Fruit fly (Drosophila melanogaster) whole organism, prepupa: ENCODE measurements around the gene sip3.

Source experiments
- Blimp-1 ChIP-seq: fragments of 200-800 bp; sonication (Bioruptor generic); optimal IDR thresholded peaks from 3 replicates; lab custom pipeline; 2017; ENCODE audit warnings: missing biosample characterization, missing genetic modification characterization, mild to moderate bottlenecking, moderate library complexity, missing genetic modification reagents
- CG10631 ChIP-seq: fragments of 200-800 bp; sonication (Bioruptor generic); optimal IDR thresholded peaks from 2 replicates; lab custom pipeline; 2016; ENCODE audit warnings: missing biosample characterization, missing genetic modification characterization
- CG10669 ChIP-seq: fragments of 200-800 bp; sonication (Bioruptor generic); optimal IDR thresholded peaks from 3 replicates; lab custom pipeline; 2018; ENCODE audit warnings: missing biosample characterization, mild to moderate bottlenecking, missing genetic modification characterization, moderate library complexity
- CG11294 ChIP-seq: fragments of 200-800 bp; sonication (Bioruptor generic); IDR thresholded peaks from 2 replicates; pipeline ENCODE4 v1.3.6; 2022; ENCODE audit warnings: missing biosample characterization, missing genetic modification characterization
- CG11762 ChIP-seq: fragments of 200-800 bp; sonication (Bioruptor generic); optimal IDR thresholded peaks from 3 replicates; lab custom pipeline; 2016; ENCODE audit warnings: missing biosample characterization, missing genetic modification characterization; ENCODE audit not compliant: insufficient read depth
- CG11902 ChIP-seq: fragments of 200-800 bp; sonication (Bioruptor generic); optimal IDR thresholded peaks from 3 replicates; lab custom pipeline; 2016; ENCODE audit warnings: missing biosample characterization, missing genetic modification characterization
- CG15336 ChIP-seq: fragments of 200-800 bp; sonication (Bioruptor generic); IDR thresholded peaks from 2 replicates; pipeline ENCODE4 v1.3.6; 2022; ENCODE audit warnings: missing biosample characterization, missing genetic modification characterization
- CG1621 ChIP-seq: fragments of 200-800 bp; sonication (Bioruptor generic); optimal IDR thresholded peaks from 3 replicates; lab custom pipeline; 2018; ENCODE audit warnings: missing biosample characterization, mild to moderate bottlenecking, missing genetic modification characterization
- CG16779 ChIP-seq: fragments of 200-800 bp; sonication (Bioruptor generic); optimal IDR thresholded peaks from 3 replicates; lab custom pipeline; 2017; ENCODE audit warnings: missing biosample characterization, mild to moderate bottlenecking, missing genetic modification characterization
- CG3032 ChIP-seq: fragments of 200-800 bp; optimal IDR thresholded peaks from 2 replicates; lab custom pipeline; 2019; ENCODE audit warnings: missing biosample characterization, mild to moderate bottlenecking, missing genetic modification characterization, moderate library complexity
- CG31627 ChIP-seq: fragments of 200-800 bp; sonication (Bioruptor generic); optimal IDR thresholded peaks from 3 replicates; lab custom pipeline; 2016; ENCODE audit warnings: missing biosample characterization, missing genetic modification characterization
- CG32006 ChIP-seq: fragments of 200-800 bp; sonication (Bioruptor generic); optimal IDR thresholded peaks from 3 replicates; lab custom pipeline; 2017; ENCODE audit warnings: missing biosample characterization, mild to moderate bottlenecking, missing genetic modification characterization
- CG34406 ChIP-seq: fragments of 200-800 bp; sonication (Bioruptor generic); optimal IDR thresholded peaks from 3 replicates; lab custom pipeline; 2016; ENCODE audit warnings: missing biosample characterization, missing genetic modification characterization
- CG3919 ChIP-seq: fragments of 200-800 bp; sonication (Bioruptor generic); optimal IDR thresholded peaks from 3 replicates; lab custom pipeline; 2016; ENCODE audit warnings: missing biosample characterization, missing genetic modification characterization
- CG4318 ChIP-seq: fragments of 200-800 bp; sonication (Bioruptor generic); optimal IDR thresholded peaks from 3 replicates; lab custom pipeline; 2017; ENCODE audit warnings: missing biosample characterization, mild to moderate bottlenecking, missing genetic modification characterization
- CG6163 ChIP-seq: fragments of 200-800 bp; sonication (Bioruptor generic); IDR thresholded peaks from 3 replicates; pipeline ENCODE4 v1.3.6; 2022; ENCODE audit warnings: missing biosample characterization, missing genetic modification characterization
- CG6276 ChIP-seq: fragments of 200-800 bp; sonication (Bioruptor generic); optimal IDR thresholded peaks from 2 replicates; lab custom pipeline; 2017; ENCODE audit warnings: missing biosample characterization, mild to moderate bottlenecking, missing genetic modification characterization
- CG6792 ChIP-seq: fragments of 200-800 bp; sonication (Bioruptor generic); optimal IDR thresholded peaks from 3 replicates; lab custom pipeline; 2016; ENCODE audit warnings: missing biosample characterization, missing genetic modification characterization
- CG6808 ChIP-seq: fragments of 200-800 bp; sonication (Bioruptor generic); optimal IDR thresholded peaks from 3 replicates; lab custom pipeline; 2017; ENCODE audit warnings: missing biosample characterization, missing genetic modification characterization, mild to moderate bottlenecking, moderate library complexity, missing genetic modification reagents
- CG6854 ChIP-seq: fragments of 200-800 bp; sonication (Bioruptor generic); optimal IDR thresholded peaks from 2 replicates; lab custom pipeline; 2017; ENCODE audit warnings: missing biosample characterization, mild to moderate bottlenecking, missing genetic modification characterization
- CG7368 ChIP-seq: fragments of 200-800 bp; sonication (Bioruptor generic); optimal IDR thresholded peaks from 3 replicates; lab custom pipeline; 2016; ENCODE audit warnings: missing biosample characterization, missing genetic modification characterization
- CG8119 ChIP-seq: fragments of 200-800 bp; sonication (Bioruptor generic); IDR thresholded peaks from 3 replicates; pipeline ENCODE4 v1.3.6; 2022; ENCODE audit warnings: missing biosample characterization, missing genetic modification characterization
- CG8319 ChIP-seq: fragments of 200-800 bp; sonication (Bioruptor generic); optimal IDR thresholded peaks from 3 replicates; lab custom pipeline; 2016; ENCODE audit warnings: missing biosample characterization, missing genetic modification characterization
- CG8632 ChIP-seq: fragments of 200-800 bp; sonication (Bioruptor generic); optimal IDR thresholded peaks from 3 replicates; lab custom pipeline; 2016; ENCODE audit warnings: missing biosample characterization, missing genetic modification characterization
- CG9139 ChIP-seq: fragments of 200-800 bp; sonication (Bioruptor generic); optimal IDR thresholded peaks from 3 replicates; lab custom pipeline; 2017; ENCODE audit warnings: missing biosample characterization, mild to moderate bottlenecking, missing genetic modification characterization
- Eip75B ChIP-seq: fragments of 200-800 bp; sonication (Bioruptor generic); optimal IDR thresholded peaks from 3 replicates; lab custom pipeline; 2016; ENCODE audit warnings: missing biosample characterization, missing genetic modification characterization
- Eip78C ChIP-seq: fragments of 200-800 bp; sonication (Bioruptor generic); peaks from one replicate; lab custom pipeline; 2016; ENCODE audit warnings: missing biosample characterization, missing genetic modification characterization
- Ets21C ChIP-seq: fragments of 200-800 bp; sonication (Bioruptor generic); optimal IDR thresholded peaks from 3 replicates; lab custom pipeline; 2016; ENCODE audit warnings: missing biosample characterization, missing genetic modification characterization
- Ets96B ChIP-seq: fragments of 200-800 bp; optimal IDR thresholded peaks from 2 replicates; lab custom pipeline; 2019; ENCODE audit warnings: missing biosample characterization, mild to moderate bottlenecking, missing genetic modification characterization, moderate library complexity
- Gug ChIP-seq: fragments of 200-800 bp; sonication (Bioruptor generic); IDR thresholded peaks from 2 replicates; pipeline ENCODE4 v1.3.6; 2022; ENCODE audit warnings: missing biosample characterization, missing genetic modification characterization
- Hr38 ChIP-seq: sonication (Bioruptor generic); optimal IDR thresholded peaks from 2 replicates; lab custom pipeline; 2016; ENCODE audit warnings: missing biosample characterization, missing genetic modification characterization
- Hr4 ChIP-seq: fragments of 200-800 bp; sonication (Bioruptor generic); optimal IDR thresholded peaks from 3 replicates; lab custom pipeline; 2016; ENCODE audit warnings: missing biosample characterization, missing genetic modification characterization
- Lpt ChIP-seq: fragments of 200-800 bp; sonication (Bioruptor generic); optimal IDR thresholded peaks from 3 replicates; lab custom pipeline; 2016; ENCODE audit warnings: missing biosample characterization, missing genetic modification characterization
- Met ChIP-seq: fragments of 200-800 bp; sonication (Bioruptor generic); optimal IDR thresholded peaks from 3 replicates; lab custom pipeline; 2016; ENCODE audit warnings: missing biosample characterization, missing genetic modification characterization
- Smox ChIP-seq: fragments of 200-800 bp; sonication (Bioruptor generic); optimal IDR thresholded peaks from 3 replicates; lab custom pipeline; 2016; ENCODE audit warnings: missing biosample characterization, missing genetic modification characterization
- Sox102F ChIP-seq: fragments of 200-800 bp; sonication (Bioruptor generic); optimal IDR thresholded peaks from 2 replicates; lab custom pipeline; 2016; ENCODE audit warnings: missing biosample characterization, mild to moderate bottlenecking, missing genetic modification characterization
- achi ChIP-seq: fragments of 200-800 bp; sonication (Bioruptor generic); optimal IDR thresholded peaks from 3 replicates; lab custom pipeline; 2016; ENCODE audit warnings: missing biosample characterization, missing genetic modification characterization
- acj6 ChIP-seq: fragments of 200-800 bp; sonication (Bioruptor generic); optimal IDR thresholded peaks from 3 replicates; lab custom pipeline; 2016; ENCODE audit warnings: missing biosample characterization, missing genetic modification characterization
- cyc ChIP-seq: fragments of 200-800 bp; sonication (Bioruptor generic); optimal IDR thresholded peaks from 3 replicates; lab custom pipeline; 2016; ENCODE audit warnings: missing biosample characterization, missing genetic modification characterization
- dsx ChIP-seq: fragments of 200-800 bp; optimal IDR thresholded peaks from 3 replicates; lab custom pipeline; 2019; ENCODE audit warnings: missing biosample characterization, mild to moderate bottlenecking, missing genetic modification characterization, moderate library complexity; ENCODE audit not compliant: poor library complexity, severe bottlenecking
- eg ChIP-seq: fragments of 200-800 bp; sonication (Bioruptor generic); IDR thresholded peaks from 3 replicates; pipeline ENCODE4 v1.3.6; 2022; ENCODE audit warnings: missing biosample characterization, missing genetic modification characterization
- esn ChIP-seq: fragments of 200-800 bp; sonication (Bioruptor generic); optimal IDR thresholded peaks from 2 replicates; lab custom pipeline; 2016; ENCODE audit warnings: missing biosample characterization, mild to moderate bottlenecking, missing genetic modification characterization, moderate library complexity
- fd59A ChIP-seq: fragments of 200-800 bp; sonication (Bioruptor generic); optimal IDR thresholded peaks from 2 replicates; lab custom pipeline; 2017; ENCODE audit warnings: missing biosample characterization, mild to moderate bottlenecking, missing genetic modification characterization, missing genetic modification reagents
- fd85E ChIP-seq: fragments of 200-800 bp; sonication (Bioruptor generic); optimal IDR thresholded peaks from 3 replicates; lab custom pipeline; 2016; ENCODE audit warnings: missing biosample characterization, missing genetic modification characterization
- fkh ChIP-seq: fragments of 200-800 bp; sonication (Bioruptor generic); optimal IDR thresholded peaks from 3 replicates; lab custom pipeline; 2017; ENCODE audit warnings: missing biosample characterization, mild to moderate bottlenecking, missing genetic modification characterization, moderate library complexity
- lz ChIP-seq: fragments of 200-800 bp; sonication (Bioruptor generic); optimal IDR thresholded peaks from 3 replicates; lab custom pipeline; 2016; ENCODE audit warnings: missing biosample characterization, missing genetic modification characterization
- pdm3 ChIP-seq: fragments of 200-800 bp; sonication (Bioruptor generic); optimal IDR thresholded peaks from 3 replicates; lab custom pipeline; 2016; ENCODE audit warnings: missing biosample characterization, missing genetic modification characterization
- salr ChIP-seq, 2 experiments: fragments of 200-800 bp; sonication (Bioruptor generic); optimal IDR thresholded peaks; 3 replicates each; lab custom pipeline; 2016 to 2018; ENCODE audit warnings: missing biosample characterization in 2 of 2, missing genetic modification characterization in 2 of 2, mild to moderate bottlenecking in 1 of 2
- spab ChIP-seq: fragments of 200-800 bp; sonication (Bioruptor generic); optimal IDR thresholded peaks from 2 replicates; lab custom pipeline; 2017; ENCODE audit warnings: missing biosample characterization, mild to moderate bottlenecking, missing genetic modification characterization, missing genetic modification reagents
- svp ChIP-seq: fragments of 200-800 bp; sonication (Bioruptor generic); peaks from one replicate; lab custom pipeline; 2016; ENCODE audit warnings: missing biosample characterization, missing genetic modification characterization
- topi ChIP-seq: fragments of 200-800 bp; sonication (Bioruptor generic); optimal IDR thresholded peaks from 3 replicates; lab custom pipeline; 2016; ENCODE audit warnings: missing biosample characterization, missing genetic modification characterization
- vri ChIP-seq: fragments of 200-800 bp; sonication (Bioruptor generic); optimal IDR thresholded peaks from 3 replicates; lab custom pipeline; 2016; ENCODE audit warnings: missing biosample characterization, mild to moderate bottlenecking, missing genetic modification characterization

The sip3 gene

DNA sequence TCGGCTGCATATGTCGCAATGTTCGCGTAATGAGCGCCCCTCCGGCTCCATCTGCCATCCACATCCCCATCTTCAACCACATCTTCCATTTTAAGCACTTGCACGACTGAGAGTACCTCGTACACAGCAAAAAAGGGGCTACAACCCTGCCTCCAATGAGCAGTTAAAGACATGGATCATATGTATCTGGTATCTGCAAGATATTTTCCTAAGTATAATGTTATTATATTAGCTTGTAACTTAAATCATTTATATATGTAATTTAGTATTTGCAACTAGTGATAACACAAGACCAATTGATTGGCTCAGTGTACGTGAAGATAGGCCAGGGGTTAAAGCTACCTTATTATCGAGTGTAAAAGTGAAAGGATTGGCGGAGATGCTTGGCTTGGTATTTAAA is 9.3 kb upstream of the sip3 start:
- TF ChIP-seq Eip75B (GFP tag; lab: Kevin White, UChicago) = peak; percentile 59
- TF ChIP-seq CG8319 (GFP tag; lab: Kevin White, UChicago) = peak; percentile 31
- peak; percentile 45 for TF ChIP-seq CG11902 (GFP tag; lab: Kevin White, UChicago)
- no peak for TF ChIP-seq cyc
- TF ChIP-seq CG9139 (GFP tag; lab: Kevin White, UChicago) = peak; percentile 27
- TF ChIP-seq Blimp-1 = no peak
- peak; percentile 68 for TF ChIP-seq CG10631 (GFP tag; lab: Kevin White, UChicago)
- peak; percentile 17 for TF ChIP-seq Smox
- no peak for TF ChIP-seq Ets21C (GFP tag; lab: Kevin White, UChicago)
- TF ChIP-seq CG6854 (GFP tag; lab: Kevin White, UChicago) = no peak
- TF ChIP-seq pdm3 (GFP tag; lab: Kevin White, UChicago) = peak; percentile 68
- TF ChIP-seq dsx (GFP tag; lab: Kevin White, UChicago) = no peak
- peak; percentile 54 for TF ChIP-seq CG7368 (GFP tag; lab: Kevin White, UChicago)
- peak; percentile 72 for TF ChIP-seq CG6792 (GFP tag; lab: Kevin White, UChicago)
- TF ChIP-seq spab (GFP tag; lab: Kevin White, UChicago) = peak; percentile 58
- TF ChIP-seq CG8632 (GFP tag; lab: Kevin White, UChicago) = peak; percentile 71
- TF ChIP-seq CG3919 (GFP tag; lab: Kevin White, UChicago) = peak; percentile 79
- TF ChIP-seq CG4318 (GFP tag; lab: Kevin White, UChicago) = peak; percentile 45
- no peak for TF ChIP-seq fkh
- TF ChIP-seq eg = peak; percentile 74
- peak; percentile 13; the same call in 1 of the 2 replicates for TF ChIP-seq CG11294 (GFP tag; lab: Robert Waterston, UW)
- TF ChIP-seq CG34406 = peak; percentile 60
- no peak for TF ChIP-seq lz (GFP tag; lab: Kevin White, UChicago)
- no peak for TF ChIP-seq Hr38 (GFP tag; lab: Kevin White, UChicago)
- no peak for TF ChIP-seq Met
- peak; percentile 69 for TF ChIP-seq Lpt
- peak in 1 of 2 experiments; percentile 15 for TF ChIP-seq salr (GFP tag; optimal IDR thresholded peaks at IDR 0.05; lab: Kevin White, UChicago)
- TF ChIP-seq Ets96B (tag; lab: Kevin White, UChicago) = peak; percentile 81
- TF ChIP-seq CG1621 (tag; lab: Kevin White, UChicago) = peak; percentile 62
- peak; percentile 80; the same call in 2 of the 3 replicates for TF ChIP-seq CG6163
- TF ChIP-seq CG15336 (GFP tag; lab: Robert Waterston, UW) = peak; percentile 69
- TF ChIP-seq CG32006 (GFP tag; lab: Kevin White, UChicago) = peak; percentile 81
- TF ChIP-seq acj6 = peak; percentile 68
- peak; percentile 73 for TF ChIP-seq CG10669 (GFP tag; lab: Kevin White, UChicago)
- TF ChIP-seq CG6808 = peak; percentile 57
- TF ChIP-seq CG16779 = peak; percentile 31
- TF ChIP-seq vri (GFP tag; lab: Kevin White, UChicago) = no peak
- TF ChIP-seq Hr4 (GFP tag; lab: Kevin White, UChicago) = peak; percentile 84
- peak; percentile 43 for TF ChIP-seq CG6276 (GFP tag; lab: Kevin White, UChicago)
- peak; percentile 68 for TF ChIP-seq CG11762
- peak; percentile 28 for TF ChIP-seq topi (GFP tag; lab: Kevin White, UChicago)
- TF ChIP-seq esn (GFP tag; lab: Kevin White, UChicago) = no peak
- peak; percentile 69 for TF ChIP-seq svp (GFP tag; lab: Kevin White, UChicago)
- TF ChIP-seq fd59A = peak; percentile 46
- peak; percentile 62 for TF ChIP-seq Gug (GFP tag; lab: Robert Waterston, UW)
- TF ChIP-seq Sox102F (GFP tag; lab: Kevin White, UChicago) = peak; percentile 24
- TF ChIP-seq CG8119 = peak; percentile 67; the same call in 2 of the 3 replicates
- no peak for TF ChIP-seq fd85E (GFP tag; lab: Kevin White, UChicago)
- peak; percentile 95 for TF ChIP-seq Eip78C (GFP tag; lab: Kevin White, UChicago)
- TF ChIP-seq CG3032 (tag; lab: Kevin White, UChicago) = peak; percentile 69
- TF ChIP-seq CG31627 = no peak
- TF ChIP-seq achi = peak; percentile 78
